Worm (Caenorhabditis elegans) whole organism, L3 larva: ENCODE data around the gene mog-1.
A peak's percentile ranks its signal among the peaks of the same experiment; 100 is the strongest.

Experiments used
- R02D3.7 ChIP-seq: fragments of 150-350 bp; optimal IDR thresholded peaks from 2 replicates; lab custom pipeline; 2014; ENCODE audit warnings: missing biosample characterization, missing genetic modification characterization
- ZK546.5 ChIP-seq: sonication (generic microtip); optimal IDR thresholded peaks from 2 replicates; lab custom pipeline; 2017; ENCODE audit warnings: missing biosample characterization, missing genetic modification characterization
- ama-1 ChIP-seq: fragments of 150-350 bp; optimal IDR thresholded peaks from 2 replicates; lab custom pipeline; 2018
- ceh-16 ChIP-seq: sonication (generic microtip); optimal IDR thresholded peaks from 2 replicates; lab custom pipeline; 2017; ENCODE audit warnings: missing biosample characterization, missing genetic modification characterization
- ceh-28 ChIP-seq: fragments of 150-350 bp; optimal IDR thresholded peaks from 2 replicates; lab custom pipeline; 2014; ENCODE audit warnings: missing biosample characterization, missing genetic modification reagents, missing genetic modification characterization
- ceh-82 ChIP-seq: fragments of 150-350 bp; optimal IDR thresholded peaks from 2 replicates; lab custom pipeline; 2014; ENCODE audit warnings: missing biosample characterization, missing genetic modification characterization
- ceh-9 ChIP-seq: sonication (generic microtip); optimal IDR thresholded peaks from 2 replicates; lab custom pipeline; 2018; ENCODE audit warnings: missing biosample characterization, missing genetic modification characterization
- egl-27 ChIP-seq: sonication (generic microtip); optimal IDR thresholded peaks from 4 replicates; lab custom pipeline; 2017; ENCODE audit warnings: missing biosample characterization, missing genetic modification reagents, missing genetic modification characterization
- egl-5 ChIP-seq: fragments of 150-350 bp; optimal IDR thresholded peaks from 2 replicates; lab custom pipeline; 2017; ENCODE audit warnings: missing biosample characterization, missing genetic modification reagents, missing genetic modification characterization, inconsistent platforms
- elt-1 ChIP-seq: fragments of 150-350 bp; optimal IDR thresholded peaks from 2 replicates; lab custom pipeline; 2014; ENCODE audit warnings: missing biosample characterization, missing genetic modification characterization
- elt-2 ChIP-seq: sonication (generic microtip); optimal IDR thresholded peaks from 2 replicates; lab custom pipeline; 2016; ENCODE audit warnings: missing genetic modification reagents, mild to moderate bottlenecking, missing genetic modification characterization, missing compliant biosample characterization
- elt-3 ChIP-seq, 3 experiments: fragments of 150-350 bp in 1 of 3; sonication (generic microtip) in 2 of 3; optimal IDR thresholded peaks; 2 replicates in 2 of 3; 4 replicates in 1 of 3; lab custom pipeline; 2014 to 2017; ENCODE audit warnings: missing biosample characterization in 3 of 3, missing genetic modification characterization in 3 of 3
- fkh-10 ChIP-seq: sonication (generic microtip); optimal IDR thresholded peaks from 2 replicates; lab custom pipeline; 2017; ENCODE audit warnings: missing biosample characterization, missing genetic modification reagents, missing genetic modification characterization
- fkh-2 ChIP-seq: fragments of 150-350 bp; optimal IDR thresholded peaks from 2 replicates; lab custom pipeline; 2014; ENCODE audit warnings: missing biosample characterization, missing genetic modification reagents, missing genetic modification characterization
- jun-1 ChIP-seq: fragments of 150-350 bp; optimal IDR thresholded peaks from 2 replicates; lab custom pipeline; 2014; ENCODE audit warnings: missing biosample characterization, missing genetic modification reagents, missing genetic modification characterization
- lin-15B ChIP-seq: fragments of 150-350 bp; optimal IDR thresholded peaks from 2 replicates; lab custom pipeline; 2014; ENCODE audit warnings: missing biosample characterization, missing genetic modification characterization
- lin-39 ChIP-seq: fragments of 150-350 bp; optimal IDR thresholded peaks from 2 replicates; lab custom pipeline; 2018; ENCODE audit warnings: missing biosample characterization, missing genetic modification reagents, missing genetic modification characterization
- lsy-12 ChIP-seq: sonication (generic microtip); optimal IDR thresholded peaks from 2 replicates; lab custom pipeline; 2016; ENCODE audit warnings: mild to moderate bottlenecking, missing genetic modification characterization, missing compliant biosample characterization
- mdl-1 ChIP-seq: fragments of 150-350 bp; optimal IDR thresholded peaks from 2 replicates; lab custom pipeline; 2014; ENCODE audit warnings: missing biosample characterization, missing genetic modification characterization
- mml-1 ChIP-seq: fragments of 150-350 bp; sonication (generic microtip); optimal IDR thresholded peaks from 3 replicates; lab custom pipeline; 2014; ENCODE audit warnings: missing biosample characterization, missing genetic modification characterization
- nfya-1 ChIP-seq: sonication (generic microtip); optimal IDR thresholded peaks from 2 replicates; lab custom pipeline; 2017; ENCODE audit warnings: missing genetic modification characterization, mild to moderate bottlenecking, missing compliant biosample characterization, antibody characterized with exemption, moderate library complexity; ENCODE audit not compliant: insufficient read depth
- nhr-11 ChIP-seq: fragments of 150-350 bp; optimal IDR thresholded peaks from 2 replicates; lab custom pipeline; 2014; ENCODE audit warnings: missing biosample characterization, missing genetic modification characterization
- nhr-12 ChIP-seq: fragments of 150-350 bp; optimal IDR thresholded peaks from 2 replicates; lab custom pipeline; 2014; ENCODE audit warnings: missing biosample characterization, missing genetic modification characterization
- nhr-23 ChIP-seq: fragments of 150-350 bp; optimal IDR thresholded peaks from 2 replicates; lab custom pipeline; 2014; ENCODE audit warnings: missing biosample characterization, missing genetic modification reagents, missing genetic modification characterization
- nhr-237 ChIP-seq: fragments of 150-350 bp; optimal IDR thresholded peaks from 2 replicates; lab custom pipeline; 2014; ENCODE audit warnings: missing biosample characterization, missing genetic modification characterization
- nhr-28 ChIP-seq: fragments of 150-350 bp; optimal IDR thresholded peaks from 2 replicates; lab custom pipeline; 2014; ENCODE audit warnings: missing biosample characterization, missing genetic modification characterization
- nhr-67 ChIP-seq: fragments of 150-350 bp; optimal IDR thresholded peaks from 2 replicates; lab custom pipeline; 2014; ENCODE audit warnings: missing biosample characterization, missing genetic modification characterization
- nhr-76 ChIP-seq: fragments of 150-350 bp; sonication (generic microtip); optimal IDR thresholded peaks from 5 replicates; lab custom pipeline; 2014; ENCODE audit warnings: missing biosample characterization, missing genetic modification characterization
- pha-4 ChIP-seq: fragments of 150-350 bp; optimal IDR thresholded peaks from 2 replicates; lab custom pipeline; 2014; ENCODE audit warnings: missing biosample characterization, missing genetic modification reagents, missing genetic modification characterization
- pqm-1 ChIP-seq: fragments of 150-350 bp; optimal IDR thresholded peaks from 2 replicates; lab custom pipeline; 2017; ENCODE audit warnings: missing biosample characterization, missing genetic modification characterization, inconsistent platforms
- skn-1 ChIP-seq: fragments of 150-350 bp; optimal IDR thresholded peaks from 2 replicates; lab custom pipeline; 2014; ENCODE audit warnings: missing biosample characterization, missing genetic modification characterization
- tbx-2 ChIP-seq: sonication (generic microtip); optimal IDR thresholded peaks from 2 replicates; lab custom pipeline; 2016; ENCODE audit warnings: mild to moderate bottlenecking, missing genetic modification characterization, missing compliant biosample characterization
- zag-1 ChIP-seq: fragments of 150-350 bp; optimal IDR thresholded peaks from 2 replicates; lab custom pipeline; 2014; ENCODE audit warnings: missing biosample characterization, missing genetic modification characterization
- ztf-11 ChIP-seq: fragments of 150-350 bp; optimal IDR thresholded peaks from 2 replicates; lab custom pipeline; 2014; ENCODE audit warnings: missing biosample characterization, missing genetic modification characterization
- ztf-4 ChIP-seq: fragments of 150-350 bp; optimal IDR thresholded peaks from 2 replicates; lab custom pipeline; 2014; ENCODE audit warnings: missing biosample characterization, missing genetic modification characterization

Gene mog-1

DNA sequence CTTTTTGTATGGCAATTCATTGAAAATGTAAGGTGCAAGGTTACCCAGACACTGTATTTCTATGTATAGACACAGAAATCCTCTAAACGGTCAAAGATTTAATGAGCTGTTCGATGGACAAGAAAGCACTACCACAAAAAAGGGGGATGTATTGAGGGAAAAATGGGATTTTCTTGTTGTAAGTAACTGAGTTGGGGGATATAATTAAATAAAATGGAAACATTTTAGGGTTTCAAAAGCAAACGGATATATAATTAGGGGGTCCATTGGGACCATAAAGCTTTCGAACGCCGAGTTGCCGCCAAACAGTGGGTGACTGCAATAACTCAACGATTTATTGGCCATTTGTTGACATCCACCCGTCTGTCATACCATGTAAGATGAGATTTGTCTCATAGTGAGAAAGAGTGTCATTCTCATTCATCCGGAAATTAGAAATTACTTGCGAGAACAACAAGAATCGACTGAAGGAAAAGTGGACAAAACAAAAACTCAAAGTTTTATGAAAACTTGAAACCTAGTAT is 26.2 kb upstream of the mog-1 start:
- TF ChIP-seq zag-1 (no peak), egl-5 (tag; lab: Kevin White, UChicago) (peak; percentile 8), egl-27 (tag; lab: Kevin White, UChicago) (no peak), ztf-4 (tag; lab: Kevin White, UChicago) (no peak), nhr-237 (tag; lab: Kevin White, UChicago) (no peak), ceh-16 (tag; lab: Kevin White, UChicago) (no peak), jun-1 (no peak), nhr-11 (tag; lab: Kevin White, UChicago) (no peak)

DNA sequence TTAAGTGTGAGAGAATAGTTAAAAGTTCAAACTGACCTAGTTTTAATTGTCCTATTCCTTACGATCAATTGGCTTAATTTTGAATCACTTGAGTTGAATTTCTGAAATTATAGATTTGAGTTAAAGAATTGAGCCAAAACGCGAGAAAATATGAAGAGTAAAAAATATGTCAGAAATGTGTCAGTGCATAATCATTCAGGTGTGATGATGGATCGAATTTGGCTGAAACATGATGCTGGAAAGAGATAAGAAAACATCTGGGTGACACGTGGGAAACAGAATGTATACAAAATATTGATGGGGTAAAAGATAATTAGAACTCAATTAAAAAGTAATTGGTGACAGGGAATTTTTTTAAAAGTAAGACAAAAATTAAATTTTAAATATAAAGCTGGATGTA is 17.8 kb upstream of the mog-1 start, which contains the start of gene R10E12.2:
Gene R10E12.2 (minus strand): TSS at position 101 of the 400 bp plus-strand sequence.
- no peak for TF ChIP-seq pqm-1
- no peak for TF ChIP-seq egl-5 (tag; lab: Kevin White, UChicago)
- no peak for TF ChIP-seq mdl-1
- TF ChIP-seq nhr-23 (tag; lab: Kevin White, UChicago): no peak
- no peak for TF ChIP-seq mml-1 (tag; lab: Kevin White, UChicago)
- no peak for TF ChIP-seq elt-3 (tag; optimal IDR thresholded peaks at IDR 0.05; lab: Kevin White, UChicago)
- TF ChIP-seq elt-2 (tag; lab: Kevin White, UChicago): no peak
- no peak for TF ChIP-seq elt-1 (tag; lab: Kevin White, UChicago)
- TF ChIP-seq fkh-10 (GFP tag; lab: Kevin White, UChicago): no peak
- no peak for TF ChIP-seq fkh-2
- TF ChIP-seq nhr-12 (tag; lab: Kevin White, UChicago): no peak
- no peak for TF ChIP-seq ama-1 (lab: Kevin White, UChicago)
- no peak for TF ChIP-seq skn-1 (tag; lab: Kevin White, UChicago)
- no peak for TF ChIP-seq ZK546.5 (tag; lab: Kevin White, UChicago)
- TF ChIP-seq ztf-11 (tag; lab: Kevin White, UChicago): no peak

DNA sequence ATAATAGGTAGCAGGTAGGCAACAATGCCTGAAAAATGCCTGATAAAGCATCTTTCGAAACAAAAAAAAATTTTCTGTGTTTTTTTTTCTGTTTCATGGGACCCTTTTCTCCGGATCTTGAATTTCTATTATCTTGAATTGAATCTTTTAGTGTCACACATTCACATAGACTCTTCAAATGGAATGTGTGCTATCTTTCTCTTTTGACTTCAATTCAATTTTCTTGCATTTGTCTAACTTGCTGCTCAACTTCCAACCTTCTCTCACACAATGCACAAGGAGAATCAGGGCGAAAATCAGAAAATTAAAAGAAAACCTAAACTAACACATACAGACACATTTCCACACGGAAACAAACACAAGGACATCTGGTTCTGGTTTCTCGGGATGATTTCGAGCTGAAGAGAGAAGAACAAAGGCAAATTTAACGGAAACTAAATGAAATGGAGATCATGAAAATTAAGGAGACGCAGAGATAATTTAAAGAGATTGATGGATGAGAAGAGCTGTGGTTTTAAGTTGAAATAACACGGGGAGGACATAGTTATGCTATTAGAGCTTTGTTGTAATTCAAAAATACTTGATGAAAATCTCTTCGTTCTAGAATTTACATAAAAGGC is 16.3 kb upstream of the mog-1 start:
- TF ChIP-seq pha-4 (no peak), fkh-10 (GFP tag; lab: Kevin White, UChicago) (peak; percentile 59)
- TF ChIP-seq, all 47 proteins: peak for 1

DNA sequence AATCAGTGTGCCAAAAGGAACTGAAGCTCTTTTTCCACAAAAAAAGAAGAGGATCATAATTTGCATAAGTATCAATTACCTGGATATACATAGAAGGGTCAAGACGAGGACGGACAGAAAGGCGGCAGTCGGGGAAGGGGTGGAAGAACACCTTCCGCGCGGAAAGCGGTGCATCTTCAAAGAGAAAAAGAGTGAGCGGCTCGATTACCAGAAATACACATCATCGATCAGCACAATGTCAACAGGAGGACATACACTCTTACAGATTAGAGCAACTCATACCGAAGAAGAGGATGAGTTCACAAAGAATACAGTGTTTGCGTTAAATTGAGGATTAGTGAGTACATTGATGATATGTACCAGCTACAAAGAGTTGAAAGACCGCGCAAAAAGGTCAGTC is 13.4 kb upstream of the mog-1 start:
- no peak for TF ChIP-seq nhr-67 (tag; lab: Kevin White, UChicago)
- TF ChIP-seq R02D3.7: no peak
- TF ChIP-seq ZK546.5 (tag; lab: Kevin White, UChicago): no peak
- no peak for TF ChIP-seq ztf-11 (tag; lab: Kevin White, UChicago)
- TF ChIP-seq ceh-9: no peak
- TF ChIP-seq lsy-12: no peak
- no peak for TF ChIP-seq pqm-1
- no peak for TF ChIP-seq elt-2 (tag; lab: Kevin White, UChicago)

DNA sequence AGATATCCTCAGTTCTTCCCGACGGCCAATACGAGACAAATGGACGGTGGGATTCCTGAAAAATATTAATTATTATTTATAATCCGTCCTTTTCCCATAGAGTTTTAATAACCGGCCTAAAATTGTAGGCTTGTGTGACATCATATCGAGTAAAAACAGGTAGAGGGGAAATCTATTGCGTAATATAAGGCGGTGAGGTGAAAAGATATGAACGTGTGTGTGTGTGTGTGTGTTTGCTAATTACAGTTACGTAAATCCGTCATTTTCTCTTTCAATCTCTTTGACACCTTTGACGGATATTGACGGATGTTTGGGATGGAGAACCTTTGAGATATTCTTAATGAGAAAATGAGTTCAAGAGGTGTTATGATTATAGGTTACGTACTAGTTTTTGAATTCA is 9.4 kb upstream of the mog-1 start:
- TF ChIP-seq nfya-1 (tag; lab: Kevin White, UChicago) (no peak), nhr-28 (tag; lab: Kevin White, UChicago) (no peak), ceh-9 (no peak), nhr-11 (tag; lab: Kevin White, UChicago) (no peak), elt-1 (tag; lab: Kevin White, UChicago) (no peak), tbx-2 (tag; lab: Kevin White, UChicago) (no peak), lin-39 (tag; lab: Kevin White, UChicago) (no peak), mml-1 (tag; lab: Kevin White, UChicago) (no peak), mdl-1 (no peak), lin-15B (tag; lab: Kevin White, UChicago) (no peak), ceh-16 (tag; lab: Kevin White, UChicago) (no peak)

DNA sequence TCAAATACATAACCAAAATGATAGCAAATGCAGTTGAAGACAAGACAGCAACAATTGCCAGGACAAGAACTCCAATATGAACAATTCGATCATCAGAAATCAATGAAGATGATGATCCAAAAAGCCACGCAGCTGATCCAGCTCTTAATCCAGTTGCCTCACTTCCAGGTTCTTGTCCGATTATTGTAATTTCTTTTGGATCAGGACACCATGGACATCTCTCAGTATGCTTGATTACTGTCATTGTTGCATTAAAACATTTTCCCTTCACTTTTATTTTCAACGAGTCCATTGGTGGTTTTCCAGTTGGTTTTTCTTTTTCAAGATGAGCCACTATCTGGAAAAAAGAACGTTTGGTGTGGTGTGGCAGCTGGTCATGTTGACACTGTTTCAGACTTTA is 8.4 kb upstream of the mog-1 start:
- TF ChIP-seq elt-1 (tag; lab: Kevin White, UChicago): no peak
- no peak for TF ChIP-seq lin-15B (tag; lab: Kevin White, UChicago)
- no peak for TF ChIP-seq elt-2 (tag; lab: Kevin White, UChicago)
- no peak for TF ChIP-seq ceh-28
- TF ChIP-seq tbx-2 (tag; lab: Kevin White, UChicago): no peak
- no peak for TF ChIP-seq ZK546.5 (tag; lab: Kevin White, UChicago)
- TF ChIP-seq ceh-9: no peak
- no peak for TF ChIP-seq ceh-16 (tag; lab: Kevin White, UChicago)
- no peak for TF ChIP-seq elt-3 (tag; optimal IDR thresholded peaks at IDR 0.05; lab: Kevin White, UChicago)
- TF ChIP-seq nhr-28 (tag; lab: Kevin White, UChicago): no peak
- TF ChIP-seq nhr-76: no peak
- no peak for TF ChIP-seq ceh-82 (tag; lab: Kevin White, UChicago)
